Worm (Caenorhabditis elegans) whole organism, midembryonic: Measurements from ENCODE around the gene lgc-25.

Source experiments
- T22C8.4 ChIP-seq: fragments of 200-800 bp; sonication (Bioruptor generic); IDR thresholded peaks from 2 replicates; pipeline ENCODE4 v1.3.6; 2022; ENCODE audit warnings: missing genetic modification characterization, missing compliant biosample characterization
- cog-1 ChIP-seq: sonication (generic microtip); optimal IDR thresholded peaks from 2 replicates; lab custom pipeline; 2016; ENCODE audit warnings: missing genetic modification characterization, missing compliant biosample characterization
- flt-1 ChIP-seq: fragments of 200-800 bp; sonication (Bioruptor generic); IDR thresholded peaks from 2 replicates; pipeline ENCODE4 v1.3.6; 2022; ENCODE audit warnings: missing genetic modification characterization, missing compliant biosample characterization
- klf-2 ChIP-seq: fragments of 200-800 bp; sonication (Bioruptor generic); conservative IDR thresholded peaks from 2 replicates; pipeline ENCODE4 v1.3.6; 2022; ENCODE audit warnings: missing genetic modification reagents, missing genetic modification characterization, missing compliant biosample characterization
- med-1 ChIP-seq: sonication (generic microtip); optimal IDR thresholded peaks from 2 replicates; lab custom pipeline; 2017; ENCODE audit warnings: missing genetic modification characterization, mild to moderate bottlenecking, missing compliant biosample characterization, antibody characterized with exemption, missing genetic modification reagents; ENCODE audit not compliant: insufficient read depth
- ref-1 ChIP-seq: fragments of 200-800 bp; sonication (Bioruptor generic); conservative IDR thresholded peaks from 2 replicates; pipeline ENCODE4 v1.3.6; 2022; ENCODE audit warnings: missing genetic modification reagents, missing genetic modification characterization, missing compliant biosample characterization
- tab-1 ChIP-seq: fragments of 200-800 bp; sonication (Bioruptor generic); IDR thresholded peaks from 2 replicates; pipeline ENCODE4 v1.3.6; 2022; ENCODE audit warnings: missing genetic modification characterization, missing compliant biosample characterization
- ztf-29 ChIP-seq: fragments of 200-800 bp; sonication (Bioruptor generic); IDR thresholded peaks from 2 replicates; pipeline ENCODE4 v1.3.6; 2022; ENCODE audit warnings: missing genetic modification reagents, missing genetic modification characterization, missing compliant biosample characterization

DNA sequence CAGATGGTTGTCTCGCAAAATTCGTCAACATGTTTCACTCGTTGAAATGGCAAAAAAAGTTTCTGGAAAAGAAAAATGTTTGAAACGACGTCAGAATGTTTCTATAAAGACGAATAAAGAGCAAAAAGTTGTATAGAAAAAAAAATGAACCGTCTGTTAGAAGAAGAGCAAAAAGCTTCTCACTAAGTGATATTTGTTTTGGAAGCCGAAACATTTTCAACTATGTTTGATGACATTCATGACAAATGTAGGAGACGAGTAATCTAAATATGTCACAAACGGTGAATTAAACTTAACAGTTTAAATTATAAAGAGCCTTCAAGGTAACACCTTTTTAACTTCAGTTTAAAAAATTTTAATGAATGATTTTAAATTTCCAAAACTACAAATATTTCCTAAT lies 21.5 kb downstream of the lgc-25 start, which contains the start of gene nkat-1:
- TF ChIP-seq flt-1 (GFP tag; lab: Robert Waterston, UW) (no peak), tab-1 (GFP tag; lab: Robert Waterston, UW) (no peak), med-1 (GFP tag; lab: Kevin White, UChicago) (no peak), cog-1 (no peak), ref-1 (no peak), klf-2 (GFP tag; lab: Robert Waterston, UW) (no peak), ztf-29 (GFP tag; lab: Robert Waterston, UW) (no peak), T22C8.4 (GFP tag; lab: Robert Waterston, UW) (no peak)
